Worm (Caenorhabditis elegans) whole organism, early embryonic: Measurements from ENCODE around the gene F09A5.2.

Experiments
- B0310.2 ChIP-seq: sonication (generic microtip); optimal IDR thresholded peaks from 2 replicates; lab custom pipeline; 2016; ENCODE audit warnings: mild to moderate bottlenecking, missing genetic modification characterization, missing compliant biosample characterization
- aly-1 ChIP-seq: sonication (generic microtip); optimal IDR thresholded peaks from 2 replicates; lab custom pipeline; 2016; ENCODE audit warnings: missing genetic modification characterization, missing compliant biosample characterization
- ama-1 ChIP-seq: fragments of 150-350 bp; optimal IDR thresholded peaks from 2 replicates; lab custom pipeline; 2014
- ceh-13 ChIP-seq: fragments of 200-800 bp; sonication (Bioruptor generic); optimal IDR thresholded peaks from 2 replicates; lab custom pipeline; 2018; ENCODE audit warnings: mild to moderate bottlenecking, missing genetic modification characterization, missing compliant biosample characterization
- ets-7 ChIP-seq: sonication (generic microtip); optimal IDR thresholded peaks from 2 replicates; lab custom pipeline; 2016; ENCODE audit warnings: missing genotype, missing genetic modification characterization, missing compliant biosample characterization
- flt-1 ChIP-seq: fragments of 200-800 bp; sonication (Bioruptor generic); IDR thresholded peaks from 2 replicates; pipeline ENCODE4 v1.3.6; 2022; ENCODE audit warnings: missing genetic modification characterization, missing compliant biosample characterization
- hmbx-1 ChIP-seq: sonication (generic microtip); optimal IDR thresholded peaks from 2 replicates; lab custom pipeline; 2016; ENCODE audit warnings: mild to moderate bottlenecking, missing genetic modification characterization, missing compliant biosample characterization
- hnd-1 ChIP-seq: sonication (generic microtip); optimal IDR thresholded peaks from 2 replicates; lab custom pipeline; 2016; ENCODE audit warnings: missing genetic modification characterization, missing compliant biosample characterization
- scrt-1 ChIP-seq: fragments of 200-800 bp; sonication (Bioruptor generic); IDR thresholded peaks from 2 replicates; pipeline ENCODE4 v1.3.6; 2022; ENCODE audit warnings: missing genetic modification characterization, missing compliant biosample characterization
- tbx-11 ChIP-seq: fragments of 200-800 bp; sonication (Bioruptor generic); IDR thresholded peaks from 2 replicates; pipeline ENCODE4 v1.3.6; 2022; ENCODE audit warnings: missing genetic modification characterization, missing compliant biosample characterization
- tbx-37 ChIP-seq: fragments of 200-800 bp; sonication (Bioruptor generic); conservative IDR thresholded peaks from 2 replicates; pipeline ENCODE4 v1.3.6; 2022; ENCODE audit warnings: missing genetic modification reagents, missing genetic modification characterization, missing compliant biosample characterization
- tra-4 ChIP-seq: sonication (generic microtip); optimal IDR thresholded peaks from 2 replicates; lab custom pipeline; 2017; ENCODE audit warnings: missing genetic modification characterization, missing compliant biosample characterization

ce11 chrX:13169975-13170374, 35.1 kb downstream of the F09A5.2 start, which contains the start of gene mob-2:
- TF ChIP-seq aly-1 (tag; lab: Kevin White, UChicago) (no peak), tbx-11 (GFP tag; lab: Robert Waterston, UW) (no peak), tra-4 (tag; lab: Kevin White, UChicago) (no peak), ama-1 (no peak), hmbx-1 (no peak), ceh-13 (GFP tag; lab: Kevin White, UChicago) (no peak), flt-1 (GFP tag; lab: Robert Waterston, UW) (no peak), tbx-37 (GFP tag; lab: Robert Waterston, UW) (no peak), hnd-1 (no peak), scrt-1 (GFP tag; lab: Robert Waterston, UW) (no peak), B0310.2 (no peak), ets-7 (tag; lab: Kevin White, UChicago) (no peak)
